Worm (Caenorhabditis elegans): ENCODE data around the gene C28D4.5.

ce11 chrIV:9746762-9747161, at the start of gene C28D4.5:
- TF ChIP-seq pes-1 (GFP tag; IDR thresholded peaks at IDR 0.05): no peak
- no peak for TF ChIP-seq scrt-1 (GFP tag; IDR thresholded peaks at IDR 0.05)
- no peak for TF ChIP-seq ceh-13 (GFP tag; optimal IDR thresholded peaks at IDR 0.05)
- TF ChIP-seq B0310.2 (tag; optimal IDR thresholded peaks at IDR 0.05): no peak
